Fruit fly (Drosophila melanogaster) whole organism, embryonic: Measurements from ENCODE around the gene dtn.

Source experiments
- Antp ChIP-seq: fragments of 200-800 bp; sonication (Bioruptor generic); optimal IDR thresholded peaks from 3 replicates; lab custom pipeline; 2016; ENCODE audit warnings: missing biosample characterization, missing genetic modification characterization
- CG10462 ChIP-seq: fragments of 200-800 bp; sonication (Bioruptor generic); optimal IDR thresholded peaks from 2 replicates; lab custom pipeline; 2016; ENCODE audit warnings: missing biosample characterization, missing genetic modification characterization
- CG11247 ChIP-seq: fragments of 200-800 bp; sonication (Bioruptor generic); IDR thresholded peaks from 2 replicates; pipeline ENCODE4 v1.3.6; 2022; ENCODE audit warnings: missing biosample characterization, missing genetic modification characterization
- CG11504 ChIP-seq: fragments of 200-800 bp; sonication (Bioruptor generic); optimal IDR thresholded peaks from 3 replicates; lab custom pipeline; 2019; ENCODE audit warnings: missing biosample characterization, mild to moderate bottlenecking, missing genetic modification characterization, moderate library complexity
- CG12236 ChIP-seq: fragments of 200-800 bp; sonication (Bioruptor generic); optimal IDR thresholded peaks from 2 replicates; lab custom pipeline; 2016; ENCODE audit warnings: missing biosample characterization, missing genetic modification characterization
- CG12659 ChIP-seq: fragments of 200-800 bp; sonication (Bioruptor generic); optimal IDR thresholded peaks from 3 replicates; lab custom pipeline; 2017; ENCODE audit warnings: mild to moderate bottlenecking, missing biosample characterization, missing genetic modification reagents, missing genetic modification characterization
- CG13894 ChIP-seq: fragments of 200-800 bp; sonication (Bioruptor generic); optimal IDR thresholded peaks from 3 replicates; lab custom pipeline; 2018; ENCODE audit warnings: missing biosample characterization, mild to moderate bottlenecking, missing genetic modification characterization, moderate library complexity
- CG15601 ChIP-seq: fragments of 200-800 bp; sonication (Bioruptor generic); optimal IDR thresholded peaks from 3 replicates; lab custom pipeline; 2019; ENCODE audit warnings: missing biosample characterization, mild to moderate bottlenecking, missing genetic modification characterization, moderate library complexity
- CG1603 ChIP-seq: fragments of 200-800 bp; sonication (Bioruptor generic); optimal IDR thresholded peaks from 2 replicates; lab custom pipeline; 2019; ENCODE audit warnings: missing biosample characterization, mild to moderate bottlenecking, missing genetic modification characterization, moderate library complexity
- CG1647 ChIP-seq: fragments of 200-800 bp; sonication (Bioruptor generic); optimal IDR thresholded peaks from 3 replicates; lab custom pipeline; 2016; ENCODE audit warnings: missing biosample characterization, missing genetic modification characterization
- CG16779 ChIP-seq: fragments of 200-800 bp; sonication (Bioruptor generic); IDR thresholded peaks from 2 replicates; pipeline ENCODE4 v1.3.6; 2022; ENCODE audit warnings: missing biosample characterization, missing genetic modification characterization
- CG17359 ChIP-seq: fragments of 200-800 bp; sonication (Bioruptor generic); optimal IDR thresholded peaks from 3 replicates; lab custom pipeline; 2018; ENCODE audit warnings: missing biosample characterization, mild to moderate bottlenecking, missing genetic modification characterization, moderate library complexity
- CG17385 ChIP-seq: fragments of 200-800 bp; sonication (Bioruptor generic); optimal IDR thresholded peaks from 3 replicates; lab custom pipeline; 2018; ENCODE audit warnings: missing biosample characterization, mild to moderate bottlenecking, missing genetic modification characterization
- CG18262 ChIP-seq: fragments of 200-800 bp; optimal IDR thresholded peaks from 3 replicates; lab custom pipeline; 2019; ENCODE audit warnings: missing biosample characterization, mild to moderate bottlenecking, missing genetic modification characterization, moderate library complexity
- CG2120 ChIP-seq: fragments of 200-800 bp; sonication (Bioruptor generic); optimal IDR thresholded peaks from 3 replicates; lab custom pipeline; 2016; ENCODE audit warnings: missing biosample characterization, missing genetic modification characterization
- CG31388 ChIP-seq: fragments of 200-800 bp; sonication (Bioruptor generic); optimal IDR thresholded peaks from 2 replicates; lab custom pipeline; 2016; ENCODE audit warnings: missing biosample characterization, missing genetic modification characterization
- CG34224 ChIP-seq: fragments of 200-800 bp; sonication (Bioruptor generic); IDR thresholded peaks from 3 replicates; pipeline ENCODE4 v1.3.6; 2022; ENCODE audit warnings: missing biosample characterization, missing genetic modification characterization; ENCODE audit not compliant: partially characterized antibody
- CG42726 ChIP-seq: fragments of 200-800 bp; sonication (Bioruptor generic); IDR thresholded peaks from 2 replicates; pipeline ENCODE4 v1.3.6; 2022; ENCODE audit warnings: missing biosample characterization, missing genetic modification characterization; ENCODE audit not compliant: partially characterized antibody
- CG4360 ChIP-seq: fragments of 200-800 bp; sonication (Bioruptor generic); IDR thresholded peaks from 2 replicates; pipeline ENCODE4 v1.3.6; 2022; ENCODE audit warnings: missing biosample characterization, missing genetic modification characterization
- CG43689 ChIP-seq: fragments of 200-800 bp; sonication (Bioruptor generic); IDR thresholded peaks from 2 replicates; pipeline ENCODE4 v1.3.6; 2022; ENCODE audit warnings: missing biosample characterization, missing genetic modification characterization
- CG4404 ChIP-seq: fragments of 200-800 bp; sonication (Bioruptor generic); IDR thresholded peaks from 2 replicates; pipeline ENCODE4 v1.3.6; 2022; ENCODE audit warnings: missing biosample characterization, missing genetic modification characterization
- CG4617 ChIP-seq: fragments of 200-800 bp; sonication (Bioruptor generic); optimal IDR thresholded peaks from 3 replicates; lab custom pipeline; 2016; ENCODE audit warnings: missing biosample characterization, missing genetic modification characterization, borderline replicate concordance
- CG8290 ChIP-seq, 3 experiments: fragments of 200-800 bp; sonication (Bioruptor generic); optimal IDR thresholded peaks; 2 replicates each; lab custom pipeline; 2016 to 2019; ENCODE audit warnings: missing biosample characterization in 3 of 3, missing genetic modification characterization in 3 of 3, mild to moderate bottlenecking in 2 of 3, moderate library complexity in 1 of 3
- CG8924 ChIP-seq: fragments of 200-800 bp; optimal IDR thresholded peaks from 3 replicates; lab custom pipeline; 2019; ENCODE audit warnings: missing biosample characterization, mild to moderate bottlenecking, missing genetic modification characterization, moderate library complexity
- CTCF ChIP-seq: fragments of 200-800 bp; sonication (Bioruptor generic); optimal IDR thresholded peaks from 2 replicates; lab custom pipeline; 2017; ENCODE audit warnings: missing biosample characterization, mild to moderate bottlenecking, missing genetic modification characterization, moderate library complexity
- Deaf1 ChIP-seq: fragments of 200-800 bp; optimal IDR thresholded peaks from 3 replicates; lab custom pipeline; 2019; ENCODE audit warnings: missing biosample characterization, mild to moderate bottlenecking, missing genetic modification characterization, moderate library complexity
- Dref ChIP-seq: fragments of 200-800 bp; sonication (Bioruptor generic); IDR thresholded peaks from 2 replicates; pipeline ENCODE4 v1.3.6; 2022; ENCODE audit warnings: missing biosample characterization, missing genetic modification characterization
- Elba2 ChIP-seq: fragments of 200-800 bp; sonication (Bioruptor generic); optimal IDR thresholded peaks from 3 replicates; lab custom pipeline; 2016; ENCODE audit warnings: missing biosample characterization, missing genetic modification characterization
- Hr3 ChIP-seq: fragments of 200-800 bp; sonication (Bioruptor generic); optimal IDR thresholded peaks from 3 replicates; lab custom pipeline; 2016; ENCODE audit warnings: missing biosample characterization, missing genetic modification characterization
- Hr39 ChIP-seq: fragments of >200 bp; optimal IDR thresholded peaks from 2 replicates; lab custom pipeline; 2017
- Lhr ChIP-seq: fragments of 200-800 bp; sonication (Bioruptor generic); optimal IDR thresholded peaks from 3 replicates; lab custom pipeline; 2017; ENCODE audit warnings: mild to moderate bottlenecking, missing biosample characterization, missing genetic modification reagents, missing genetic modification characterization
- Meics ChIP-seq: fragments of 200-800 bp; sonication (Bioruptor generic); optimal IDR thresholded peaks from 2 replicates; lab custom pipeline; 2017; ENCODE audit warnings: missing biosample characterization, mild to moderate bottlenecking, missing genetic modification characterization
- Sry-δ ChIP-seq: fragments of 200-800 bp; sonication (Bioruptor generic); optimal IDR thresholded peaks from 2 replicates; lab custom pipeline; 2016; ENCODE audit warnings: missing biosample characterization, missing genetic modification characterization
- ac ChIP-seq: fragments of 200-800 bp; sonication (Bioruptor generic); optimal IDR thresholded peaks from 3 replicates; lab custom pipeline; 2017; ENCODE audit warnings: missing biosample characterization, mild to moderate bottlenecking, missing genetic modification characterization
- al ChIP-seq: fragments of 200-800 bp; sonication (Bioruptor generic); IDR thresholded peaks from 2 replicates; pipeline ENCODE4 v1.3.6; 2022; ENCODE audit warnings: missing biosample characterization, missing genetic modification characterization
- az2 ChIP-seq: fragments of 200-800 bp; sonication (Bioruptor generic); optimal IDR thresholded peaks from 3 replicates; lab custom pipeline; 2016; ENCODE audit warnings: missing biosample characterization, missing genetic modification characterization
- chn ChIP-seq: fragments of 200-800 bp; sonication (Bioruptor generic); optimal IDR thresholded peaks from 2 replicates; lab custom pipeline; 2016; ENCODE audit warnings: missing biosample characterization, missing genetic modification characterization
- emc ChIP-seq: fragments of 200-800 bp; sonication (Bioruptor generic); optimal IDR thresholded peaks from 2 replicates; lab custom pipeline; 2016; ENCODE audit warnings: missing biosample characterization, missing genetic modification characterization
- ems ChIP-seq: fragments of 200-800 bp; sonication (Bioruptor generic); optimal IDR thresholded peaks from 3 replicates; lab custom pipeline; 2016; ENCODE audit warnings: missing biosample characterization, missing genetic modification characterization
- ftz-f1 ChIP-seq: fragments of 200-800 bp; sonication (Bioruptor generic); optimal IDR thresholded peaks from 2 replicates; lab custom pipeline; 2016; ENCODE audit warnings: missing biosample characterization, missing genetic modification characterization
- gcm ChIP-seq: fragments of 200-800 bp; sonication (Bioruptor generic); optimal IDR thresholded peaks from 2 replicates; lab custom pipeline; 2019; ENCODE audit warnings: missing biosample characterization, mild to moderate bottlenecking, missing genetic modification characterization, moderate library complexity
- gcm2 ChIP-seq: fragments of 200-800 bp; sonication (Bioruptor generic); optimal IDR thresholded peaks from 2 replicates; lab custom pipeline; 2016; ENCODE audit warnings: missing biosample characterization, missing genetic modification characterization
- grau ChIP-seq: fragments of 200-800 bp; optimal IDR thresholded peaks from 3 replicates; lab custom pipeline; 2019; ENCODE audit warnings: missing biosample characterization, mild to moderate bottlenecking, missing genetic modification characterization, moderate library complexity
- gsb ChIP-seq: fragments of 200-800 bp; sonication (Bioruptor generic); IDR thresholded peaks from 2 replicates; pipeline ENCODE4 v1.3.6; 2022; ENCODE audit warnings: missing biosample characterization, missing genetic modification characterization
- gsb-n ChIP-seq: fragments of 200-800 bp; sonication (Bioruptor generic); optimal IDR thresholded peaks from 3 replicates; lab custom pipeline; 2018; ENCODE audit warnings: missing biosample characterization, mild to moderate bottlenecking, missing genetic modification characterization
- jing ChIP-seq: fragments of 200-800 bp; sonication (Bioruptor generic); optimal IDR thresholded peaks from 2 replicates; lab custom pipeline; 2018; ENCODE audit warnings: missing biosample characterization, mild to moderate bottlenecking, missing genetic modification characterization
- ranshi ChIP-seq: fragments of 200-800 bp; sonication (Bioruptor generic); IDR thresholded peaks from 2 replicates; pipeline ENCODE4 v1.3.6; 2022; ENCODE audit warnings: missing biosample characterization, missing genetic modification characterization
- salm ChIP-seq: fragments of 200-800 bp; sonication (Bioruptor generic); optimal IDR thresholded peaks from 2 replicates; lab custom pipeline; 2018; ENCODE audit warnings: missing biosample characterization, mild to moderate bottlenecking, missing genetic modification characterization
- so ChIP-seq: fragments of 200-800 bp; sonication (Bioruptor generic); IDR thresholded peaks from 3 replicates; pipeline ENCODE4 v1.3.6; 2022; ENCODE audit warnings: missing biosample characterization, missing genetic modification characterization
- sqz ChIP-seq: fragments of 200-800 bp; sonication (Bioruptor generic); optimal IDR thresholded peaks from 3 replicates; lab custom pipeline; 2018; ENCODE audit warnings: missing biosample characterization, mild to moderate bottlenecking, missing genetic modification characterization
- tin ChIP-seq: fragments of 200-800 bp; sonication (Bioruptor generic); optimal IDR thresholded peaks from 3 replicates; lab custom pipeline; 2016; ENCODE audit warnings: missing biosample characterization, missing genetic modification characterization
- vvl ChIP-seq: fragments of 200-800 bp; sonication (Bioruptor generic); IDR thresholded peaks from 2 replicates; pipeline ENCODE4 v1.3.6; 2022; ENCODE audit warnings: missing biosample characterization, missing genetic modification characterization
- wdn ChIP-seq: fragments of 200-800 bp; sonication (Bioruptor generic); IDR thresholded peaks from 2 replicates; pipeline ENCODE4 v1.3.6; 2022; ENCODE audit warnings: missing biosample characterization, missing genetic modification characterization
- wor ChIP-seq: fragments of 200-800 bp; sonication (Bioruptor generic); IDR thresholded peaks from 2 replicates; pipeline ENCODE4 v1.3.6; 2022; ENCODE audit warnings: missing biosample characterization, missing genetic modification characterization

Gene dtn

dm6 chrX:6260900-6261299, 35.5 kb downstream of the dtn start, which contains the start of gene Josd (continued):
- TF ChIP-seq Hr3 (GFP tag; lab: Kevin White, UChicago) (no peak), wdn (GFP tag; lab: Robert Waterston, UW) (no peak), ac (GFP tag; lab: Kevin White, UChicago) (no peak), grau (no peak), wor (no peak), so (GFP tag; lab: Robert Waterston, UW) (no peak), Hr39 (lab: Kevin White, UChicago) (no peak), Lhr (GFP tag; lab: Kevin White, UChicago) (no peak), sqz (GFP tag; lab: Kevin White, UChicago) (no peak), gsb (GFP tag; lab: Robert Waterston, UW) (no peak), CG42726 (peak; percentile 68; the same call in 1 of the 2 replicates), CG16779 (no peak), CG34224 (peak; percentile 85), CG1647 (GFP tag; lab: Kevin White, UChicago) (no peak), Dref (GFP tag; lab: Robert Waterston, UW) (peak; percentile 81), CG8290 (GFP tag; optimal IDR thresholded peaks at IDR 0.05; lab: Kevin White, UChicago) (no peak), CG8290 (tag; optimal IDR thresholded peaks at IDR 0.05; lab: Kevin White, UChicago) (peak in 1 of 2 experiments; percentile 41), salm (tag; lab: Kevin White, UChicago) (no peak), gsb-n (tag; lab: Kevin White, UChicago) (no peak), CG4404 (GFP tag; lab: Robert Waterston, UW) (no peak), Meics (GFP tag; lab: Kevin White, UChicago) (no peak), CG8924 (no peak), tin (GFP tag; lab: Kevin White, UChicago) (no peak), CG11504 (tag; lab: Kevin White, UChicago) (peak; percentile 16), CG1603 (tag; lab: Kevin White, UChicago) (peak; percentile 36), CG31388 (GFP tag; lab: Kevin White, UChicago) (no peak), Elba2 (GFP tag; lab: Kevin White, UChicago) (no peak), vvl (GFP tag; lab: Robert Waterston, UW) (0 out of 2 replicates have a peak, but pooled peaks have one; percentile 8), chn (no peak), ftz-f1 (GFP tag; lab: Kevin White, UChicago) (no peak), CG10462 (no peak), CG17359 (no peak), ranshi (no peak), Deaf1 (tag; lab: Kevin White, UChicago) (no peak), gcm2 (GFP tag; lab: Kevin White, UChicago) (no peak), emc (no peak), CG4617 (GFP tag; lab: Kevin White, UChicago) (peak; percentile 26), Antp (GFP tag; lab: Kevin White, UChicago) (no peak), al (GFP tag; lab: Robert Waterston, UW) (no peak), ems (GFP tag; lab: Kevin White, UChicago) (no peak), Sry-δ (GFP tag; lab: Kevin White, UChicago) (peak; percentile 90), az2 (GFP tag; lab: Kevin White, UChicago) (no peak)

dm6 chrX:6263614-6264130, 38.2 kb downstream of the dtn start:
- TF ChIP-seq CG12236 (GFP tag; lab: Kevin White, UChicago) (no peak), CG2120 (peak; percentile 82), CG17385 (GFP tag; lab: Kevin White, UChicago) (peak; percentile 77), CG17359 (peak; percentile 75), gcm (GFP tag; lab: Kevin White, UChicago) (peak; percentile 39), CG43689 (GFP tag; lab: Robert Waterston, UW) (0 out of 2 replicates have a peak, but pooled peaks have one; percentile 20), CG15601 (tag; lab: Kevin White, UChicago) (peak; percentile 23), CG4360 (GFP tag; lab: Robert Waterston, UW) (no peak), jing (peak; percentile 49), CG13894 (tag; lab: Kevin White, UChicago) (peak; percentile 51), CG12659 (GFP tag; lab: Kevin White, UChicago) (peak; percentile 85), CG11247 (GFP tag; lab: Robert Waterston, UW) (peak; percentile 31; the same call in 1 of the 2 replicates), CTCF (GFP tag; lab: Kevin White, UChicago) (peak; percentile 14), CG18262 (tag; lab: Kevin White, UChicago) (peak; percentile 81)
